Worm (Caenorhabditis elegans) whole organism, young adult: Measurements from ENCODE around the gene efn-4.

Experiments used
- T07F8.4 ChIP-seq: sonication (generic microtip); optimal IDR thresholded peaks from 2 replicates; lab custom pipeline; 2016; ENCODE audit warnings: mild to moderate bottlenecking, missing genetic modification characterization, moderate library complexity, missing compliant biosample characterization
- T26A5.8 ChIP-seq: sonication (generic microtip); optimal IDR thresholded peaks from 2 replicates; lab custom pipeline; 2016; ENCODE audit warnings: missing genetic modification characterization, missing compliant biosample characterization
- dpff-1 ChIP-seq: sonication (generic microtip); optimal IDR thresholded peaks from 2 replicates; lab custom pipeline; 2017; ENCODE audit warnings: mild to moderate bottlenecking, missing genetic modification characterization, missing compliant biosample characterization
- hmg-20 ChIP-seq: fragments of 200-800 bp; sonication (Bioruptor generic); IDR thresholded peaks from 2 replicates; pipeline ENCODE4 v1.3.6; 2022; ENCODE audit warnings: missing genetic modification reagents, missing genetic modification characterization, missing compliant biosample characterization
- lag-1 ChIP-seq: fragments of 200-800 bp; sonication (Bioruptor generic); IDR thresholded peaks from 2 replicates; pipeline ENCODE4 v1.3.6; 2022; ENCODE audit warnings: missing genetic modification reagents, missing genetic modification characterization, missing compliant biosample characterization
- rpc-1 ChIP-seq, 2 experiments: fragments of 150-350 bp in 1 of 2; sonication (generic microtip) in 1 of 2; optimal IDR thresholded peaks; 2 replicates each; lab custom pipeline; 2014 to 2018; ENCODE audit warnings: missing biosample characterization in 1 of 2, missing genetic modification characterization in 1 of 2, missing genetic modification reagents in 1 of 2, missing genotype in 1 of 2
- ztf-28 ChIP-seq: fragments of 200-800 bp; sonication (Bioruptor generic); IDR thresholded peaks from 2 replicates; pipeline ENCODE4 v1.3.6; 2022; ENCODE audit warnings: missing genetic modification reagents, missing genetic modification characterization, missing compliant biosample characterization

The efn-4 gene

DNA sequence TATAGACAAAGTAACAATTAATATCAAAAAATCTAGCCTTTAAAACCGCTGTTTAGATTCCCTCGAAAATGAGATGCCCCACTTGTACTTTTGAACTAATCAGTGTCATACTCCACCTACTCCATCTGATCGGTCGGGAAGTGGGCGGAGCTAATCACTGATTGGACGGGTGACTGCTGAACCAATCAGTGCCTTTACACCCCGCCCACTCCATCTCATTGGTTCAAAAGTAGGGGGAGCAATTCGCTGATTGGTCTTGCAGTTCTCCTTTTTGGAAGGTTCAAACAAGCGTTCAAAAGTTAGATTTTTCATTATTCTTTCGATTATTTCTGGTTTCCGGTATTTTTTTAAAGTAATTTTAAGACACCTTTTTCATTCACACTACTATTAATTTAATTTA is 54.1 kb downstream of the efn-4 start:
- TF ChIP-seq T26A5.8, result no peak
- no peak for TF ChIP-seq T07F8.4 (tag; lab: Kevin White, UChicago)

DNA sequence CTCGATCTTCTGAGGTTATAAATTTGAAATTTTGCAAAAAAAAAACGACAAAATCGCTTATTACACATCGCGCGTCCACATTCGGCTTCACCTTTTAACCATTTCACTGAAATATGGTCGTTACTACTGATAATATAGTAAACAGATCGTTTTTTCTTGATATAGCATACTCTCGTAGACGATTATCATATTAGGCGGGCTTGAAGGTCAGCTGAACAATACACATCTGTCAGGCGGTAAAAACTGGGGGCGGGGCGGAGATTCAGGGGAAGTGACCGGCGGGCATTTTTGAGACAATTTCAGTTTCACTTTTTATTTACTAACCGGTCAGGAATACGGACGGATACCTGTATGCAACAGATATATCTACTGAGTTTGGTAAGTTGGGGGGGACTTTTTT is 56.2 kb downstream of the efn-4 start, which contains the start of gene C18H7.1:
Gene C18H7.1, plus strand, starts transcription at position 301 of the 400 bp plus-strand sequence.
- TF ChIP-seq lag-1 (no peak), hmg-20 (GFP tag; lab: Robert Waterston, UW) (no peak), ztf-28 (no peak), rpc-1 (optimal IDR thresholded peaks at IDR 0.05; lab: Kevin White, UChicago) (no peak), rpc-1 (tag; optimal IDR thresholded peaks at IDR 0.05; lab: Kevin White, UChicago) (no peak), dpff-1 (tag; lab: Kevin White, UChicago) (no peak)
